Worm (Caenorhabditis elegans): ENCODE measurements around the gene msp-79.

Gene msp-79

DNA sequence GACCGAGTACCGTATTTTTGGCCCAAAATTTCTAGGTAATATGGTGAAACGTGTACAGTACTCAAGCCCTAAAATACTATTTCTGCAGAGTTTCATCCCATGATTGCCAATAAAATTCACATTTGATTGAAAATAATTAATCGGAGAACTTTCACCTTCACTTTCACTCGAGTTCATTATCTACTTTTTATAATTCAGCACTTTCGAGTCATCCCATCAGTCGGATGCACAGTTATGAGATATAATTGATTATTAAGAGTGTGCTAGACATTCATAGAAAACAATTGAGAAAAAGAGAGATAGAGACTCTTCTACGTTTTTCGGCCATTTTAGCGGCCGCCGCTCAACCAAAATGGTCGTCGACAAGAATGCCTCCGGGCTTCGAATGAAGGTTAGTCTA, 35.8 kb upstream of the msp-79 start, which contains the start of gene fat-3:
TSS of gene fat-3 (plus strand) at position 313 of the 400 bp plus-strand sequence.
- no peak for TF ChIP-seq akir-1 (GFP tag; optimal IDR thresholded peaks at IDR 0.05)
- no peak for TF ChIP-seq C06A6.2 (GFP tag; conservative IDR thresholded peaks at IDR 0.05)
- TF ChIP-seq snpc-4 (GFP tag; optimal IDR thresholded peaks at IDR 0.05): no peak
- no peak for TF ChIP-seq snpc-4 (tag; optimal IDR thresholded peaks at IDR 0.05)
- TF ChIP-seq nhr-80 (tag; optimal IDR thresholded peaks at IDR 0.05): peak; percentile 75
- peak; percentile 53; the same call in 1 of the 2 replicates for TF ChIP-seq hmg-1.2 (GFP tag; IDR thresholded peaks at IDR 0.05)
- no peak for TF ChIP-seq lin-40 (tag; optimal IDR thresholded peaks at IDR 0.05)
- no peak for TF ChIP-seq unc-130 (GFP tag; optimal IDR thresholded peaks at IDR 0.05)
- TF ChIP-seq dpff-1 (tag; optimal IDR thresholded peaks at IDR 0.05): no peak
- TF ChIP-seq egl-44 (GFP tag; IDR thresholded peaks at IDR 0.05): no peak

DNA sequence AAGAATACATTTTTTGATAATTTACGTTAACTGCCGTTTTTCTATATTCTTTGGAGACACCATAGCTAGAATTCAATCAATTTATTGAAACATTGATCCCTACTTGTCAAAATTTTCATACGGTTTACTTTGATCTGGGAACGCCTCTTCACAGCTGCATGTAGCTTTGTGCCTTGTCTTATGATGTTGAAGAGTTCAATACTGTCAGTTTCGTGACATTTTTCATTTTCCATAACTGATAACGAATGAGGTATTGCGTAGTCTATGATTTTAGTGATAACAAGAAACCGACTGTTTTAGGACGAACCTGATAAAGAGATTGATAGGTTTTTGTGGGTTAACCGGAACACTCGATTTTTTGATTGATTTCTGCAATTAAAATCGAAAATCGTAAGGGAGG, 34.5 kb upstream of the msp-79 start:
- peak; percentile 51; the same call in 1 of the 2 replicates for TF ChIP-seq dox-1 (GFP tag; IDR thresholded peaks at IDR 0.05)
- TF ChIP-seq repo-1 (tag; optimal IDR thresholded peaks at IDR 0.05): peak; percentile 46
- TF ChIP-seq madf-10 (tag; optimal IDR thresholded peaks at IDR 0.05): peak; percentile 42
- TF ChIP-seq atf-7 (tag; optimal IDR thresholded peaks at IDR 0.05): peak; percentile 74
- peak; percentile 54 for TF ChIP-seq tlf-1 (GFP tag; optimal IDR thresholded peaks at IDR 0.05)
- TF ChIP-seq mcd-1 (GFP tag; IDR thresholded peaks at IDR 0.05): no peak
- TF ChIP-seq nhr-80 (tag; optimal IDR thresholded peaks at IDR 0.05): peak; percentile 97
- no peak for TF ChIP-seq snpc-1.3 (tag; optimal IDR thresholded peaks at IDR 0.05; ENCODE audit: insufficient read depth)
- TF ChIP-seq lin-40 (tag; optimal IDR thresholded peaks at IDR 0.05): peak; percentile 31
- peak; percentile 35 for TF ChIP-seq tbp1 (GFP tag; optimal IDR thresholded peaks at IDR 0.05)
- no peak for TF ChIP-seq cebp-1 (GFP tag; IDR thresholded peaks at IDR 0.05)
- TF ChIP-seq cebp-1 (tag; optimal IDR thresholded peaks at IDR 0.05): peak; percentile 54
- peak; percentile 90 for TF ChIP-seq ztf-22 (GFP tag; optimal IDR thresholded peaks at IDR 0.05)
- peak; percentile 29 to 60 for TF ChIP-seq let-607 (tag; optimal IDR thresholded peaks at IDR 0.05)
- 0 out of 2 replicates have a peak, but pooled peaks have one; percentile 7 for TF ChIP-seq ceh-40 (GFP tag; IDR thresholded peaks at IDR 0.05)
- TF ChIP-seq F22D6.2 (tag; optimal IDR thresholded peaks at IDR 0.05): peak; percentile 0
- peak; percentile 34 for TF ChIP-seq lin-54 (GFP tag; optimal IDR thresholded peaks at IDR 0.05)
- no peak for TF ChIP-seq snpc-3.4 (tag; optimal IDR thresholded peaks at IDR 0.05)
- no peak for TF ChIP-seq B0261.1 (tag; optimal IDR thresholded peaks at IDR 0.05)
- peak; percentile 18 for TF ChIP-seq attf-5 (GFP tag; optimal IDR thresholded peaks at IDR 0.05)
- 0 out of 2 replicates have a peak, but pooled peaks have one; percentile 22 for TF ChIP-seq egl-44 (GFP tag; IDR thresholded peaks at IDR 0.05)
- peak; percentile 83 for TF ChIP-seq ets-4 (GFP tag; optimal IDR thresholded peaks at IDR 0.05)

DNA sequence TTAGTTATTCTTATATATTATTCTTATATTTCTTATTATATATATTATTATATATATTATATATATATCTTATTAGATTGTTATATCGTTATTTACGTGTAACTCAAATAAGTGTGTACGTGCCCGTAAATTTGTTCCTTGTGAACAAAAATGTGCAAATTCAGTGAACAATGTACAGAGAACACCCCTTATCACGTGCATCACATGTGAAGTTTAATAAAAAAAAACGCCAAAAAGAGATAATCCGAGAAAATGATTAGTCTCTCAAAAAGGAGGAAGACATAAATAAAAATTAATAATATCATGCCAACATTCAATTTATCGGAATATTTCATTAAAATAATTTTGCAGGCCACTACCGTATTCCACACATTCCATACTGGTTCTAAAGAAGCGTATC, 32.7 kb upstream of the msp-79 start:
- TF ChIP-seq athp-1 (tag; optimal IDR thresholded peaks at IDR 0.05): no peak
- TF ChIP-seq lin-54 (GFP tag; optimal IDR thresholded peaks at IDR 0.05): no peak
- no peak for TF ChIP-seq F22D6.2 (tag; optimal IDR thresholded peaks at IDR 0.05)
- no peak for TF ChIP-seq repo-1 (tag; optimal IDR thresholded peaks at IDR 0.05)

DNA sequence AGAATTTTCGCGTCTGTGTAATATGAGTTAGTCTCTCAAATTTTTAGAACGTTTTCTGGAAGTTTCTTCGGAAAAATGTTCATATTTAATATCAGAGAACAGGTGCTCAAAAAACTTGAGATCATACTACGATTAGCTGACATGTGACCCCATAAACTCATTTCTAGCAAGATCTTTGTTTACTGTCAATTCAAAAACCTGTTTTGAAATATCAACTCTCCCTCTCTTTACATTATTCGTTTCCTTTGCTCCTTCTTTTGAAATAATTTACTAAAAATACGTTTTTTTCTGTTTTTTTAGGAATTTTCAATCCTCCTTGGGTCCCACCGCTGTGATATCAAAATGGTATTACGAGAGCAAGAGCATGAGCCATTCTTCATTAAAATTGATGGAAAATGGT, 32.2 kb upstream of the msp-79 start, which contains the start of gene fat-4:
TSS of gene fat-4 (plus strand) at position 301 of the 400 bp plus-strand sequence.
- TF ChIP-seq mxl-1 (tag; optimal IDR thresholded peaks at IDR 0.05): no peak
- TF ChIP-seq bed-2 (GFP tag; IDR thresholded peaks at IDR 0.05): no peak
- TF ChIP-seq mcd-1 (GFP tag; IDR thresholded peaks at IDR 0.05): no peak
- no peak for TF ChIP-seq Y56A3A.18 (GFP tag; IDR thresholded peaks at IDR 0.05)
- no peak for TF ChIP-seq lin-40 (tag; optimal IDR thresholded peaks at IDR 0.05)
- TF ChIP-seq Y95B8A.8 (GFP tag; IDR thresholded peaks at IDR 0.05): no peak
- no peak for TF ChIP-seq ztf-22 (GFP tag; optimal IDR thresholded peaks at IDR 0.05)
- TF ChIP-seq nfya-2 (GFP tag; IDR thresholded peaks at IDR 0.05): no peak
- no peak for TF ChIP-seq let-607 (tag; optimal IDR thresholded peaks at IDR 0.05)
- no peak for TF ChIP-seq him-1 (tag; optimal IDR thresholded peaks at IDR 0.05)
- no peak for TF ChIP-seq tbp1 (GFP tag; optimal IDR thresholded peaks at IDR 0.05)
- no peak for TF ChIP-seq egl-44 (GFP tag; IDR thresholded peaks at IDR 0.05)
- no peak for TF ChIP-seq fkh-3 (tag; optimal IDR thresholded peaks at IDR 0.05)
- TF ChIP-seq somi-1 (GFP tag; optimal IDR thresholded peaks at IDR 0.05): no peak
- TF ChIP-seq bed-1 (GFP tag; IDR thresholded peaks at IDR 0.05): no peak
- no peak for TF ChIP-seq sptf-2 (GFP tag; optimal IDR thresholded peaks at IDR 0.05)
- TF ChIP-seq rpc-1 (optimal IDR thresholded peaks at IDR 0.05): no peak
- no peak for TF ChIP-seq rpc-1 (tag; optimal IDR thresholded peaks at IDR 0.05)
- TF ChIP-seq F49E8.2 (tag; optimal IDR thresholded peaks at IDR 0.05; ENCODE audit: insufficient read depth): no peak
- TF ChIP-seq ets-4 (GFP tag; optimal IDR thresholded peaks at IDR 0.05): no peak
- no peak for TF ChIP-seq hrde-1 (tag; optimal IDR thresholded peaks at IDR 0.05; ENCODE audit: borderline replicate concordance)

Data from whole organism, young adult.